Fruit fly (Drosophila melanogaster) whole organism, embryonic: ENCODE data around the gene alpha-PheRS.
A peak's percentile ranks its signal among the peaks of the same experiment; 100 is the strongest.

Source experiments
- Bgb ChIP-seq: fragments of 200-800 bp; sonication (Bioruptor generic); IDR thresholded peaks from 2 replicates; pipeline ENCODE4 v1.3.6; 2022; ENCODE audit warnings: missing biosample characterization, missing genetic modification characterization; ENCODE audit not compliant: partially characterized antibody
- CG10366 ChIP-seq: fragments of 200-800 bp; sonication (Bioruptor generic); IDR thresholded peaks from 2 replicates; pipeline ENCODE4 v1.3.6; 2022; ENCODE audit warnings: missing biosample characterization, missing genetic modification characterization
- CG11085 ChIP-seq: fragments of 200-800 bp; sonication (Bioruptor generic); IDR thresholded peaks from 2 replicates; pipeline ENCODE4 v1.3.6; 2022; ENCODE audit warnings: missing biosample characterization, missing genetic modification characterization
- CG12071 ChIP-seq: fragments of 200-800 bp; sonication (Bioruptor generic); optimal IDR thresholded peaks from 3 replicates; lab custom pipeline; 2018; ENCODE audit warnings: missing biosample characterization, mild to moderate bottlenecking, missing genetic modification characterization
- CG12391 ChIP-seq: fragments of 200-800 bp; sonication (Bioruptor generic); optimal IDR thresholded peaks from 3 replicates; lab custom pipeline; 2018; ENCODE audit warnings: missing biosample characterization, mild to moderate bottlenecking, missing genetic modification characterization, moderate library complexity
- CG13123 ChIP-seq: fragments of 200-800 bp; sonication (Bioruptor generic); optimal IDR thresholded peaks from 2 replicates; lab custom pipeline; 2016; ENCODE audit warnings: missing biosample characterization, missing genetic modification characterization
- CG13287 ChIP-seq: fragments of 200-800 bp; sonication (Bioruptor generic); IDR thresholded peaks from 2 replicates; pipeline ENCODE4 v1.3.6; 2022; ENCODE audit warnings: missing biosample characterization, missing genetic modification characterization; ENCODE audit not compliant: partially characterized antibody
- CG14014 ChIP-seq: fragments of 200-800 bp; sonication (Bioruptor generic); IDR thresholded peaks from 2 replicates; pipeline ENCODE4 v1.3.6; 2022; ENCODE audit warnings: missing biosample characterization, missing genetic modification characterization
- CG14710 ChIP-seq: fragments of 200-800 bp; sonication (Bioruptor generic); optimal IDR thresholded peaks from 3 replicates; lab custom pipeline; 2019; ENCODE audit warnings: missing biosample characterization, mild to moderate bottlenecking, missing genetic modification characterization, moderate library complexity
- CG16813 ChIP-seq: fragments of 200-800 bp; sonication (Bioruptor generic); IDR thresholded peaks from 3 replicates; pipeline ENCODE4 v1.3.6; 2022; ENCODE audit warnings: missing biosample characterization, missing genetic modification characterization; ENCODE audit not compliant: partially characterized antibody
- CG17829 ChIP-seq: fragments of 200-800 bp; optimal IDR thresholded peaks from 2 replicates; lab custom pipeline; 2019; ENCODE audit warnings: missing biosample characterization, mild to moderate bottlenecking, missing genetic modification characterization, moderate library complexity
- CG2116 ChIP-seq: fragments of 200-800 bp; sonication (Bioruptor generic); optimal IDR thresholded peaks from 3 replicates; lab custom pipeline; 2018; ENCODE audit warnings: missing biosample characterization, mild to moderate bottlenecking, missing genetic modification characterization
- CG2712 ChIP-seq: fragments of 200-800 bp; optimal IDR thresholded peaks from 3 replicates; lab custom pipeline; 2019; ENCODE audit warnings: missing biosample characterization, mild to moderate bottlenecking, missing genetic modification characterization, moderate library complexity
- CG30020 ChIP-seq: fragments of 200-800 bp; optimal IDR thresholded peaks from 2 replicates; lab custom pipeline; 2019; ENCODE audit warnings: missing biosample characterization, mild to moderate bottlenecking, missing genetic modification characterization, moderate library complexity
- CG30403 ChIP-seq: fragments of 200-800 bp; sonication (Bioruptor generic); optimal IDR thresholded peaks from 3 replicates; lab custom pipeline; 2016; ENCODE audit warnings: missing biosample characterization, missing genetic modification characterization
- CG31365 ChIP-seq: fragments of 200-800 bp; sonication (Bioruptor generic); optimal IDR thresholded peaks from 2 replicates; lab custom pipeline; 2018; ENCODE audit warnings: missing biosample characterization, mild to moderate bottlenecking, missing genetic modification characterization
- CG34376 ChIP-seq: fragments of 200-800 bp; sonication (Bioruptor generic); optimal IDR thresholded peaks from 2 replicates; lab custom pipeline; 2018; ENCODE audit warnings: missing biosample characterization, mild to moderate bottlenecking, missing genetic modification characterization
- CG3847 ChIP-seq: fragments of 200-800 bp; sonication (Bioruptor generic); IDR thresholded peaks from 2 replicates; pipeline ENCODE4 v1.3.6; 2022; ENCODE audit warnings: missing biosample characterization, missing genetic modification characterization
- CG7556 ChIP-seq: fragments of 200-800 bp; sonication (Bioruptor generic); optimal IDR thresholded peaks from 2 replicates; lab custom pipeline; 2017; ENCODE audit warnings: missing biosample characterization, mild to moderate bottlenecking, missing genetic modification characterization
- CG9797 ChIP-seq: fragments of 200-800 bp; sonication (Bioruptor generic); optimal IDR thresholded peaks from 3 replicates; lab custom pipeline; 2018; ENCODE audit warnings: missing biosample characterization, mild to moderate bottlenecking, missing genetic modification characterization
- CG9932 ChIP-seq: fragments of 200-800 bp; sonication (Bioruptor generic); IDR thresholded peaks from 2 replicates; pipeline ENCODE4 v1.3.6; 2022; ENCODE audit warnings: missing biosample characterization, missing genetic modification characterization
- Dek ChIP-seq: fragments of 200-800 bp; sonication (Bioruptor generic); optimal IDR thresholded peaks from 3 replicates; lab custom pipeline; 2019; ENCODE audit warnings: missing biosample characterization, mild to moderate bottlenecking, missing genetic modification characterization, moderate library complexity
- E2f2 ChIP-seq: fragments of 200-800 bp; sonication (Bioruptor generic); IDR thresholded peaks from 2 replicates; pipeline ENCODE4 v1.3.6; 2022; ENCODE audit warnings: missing biosample characterization, missing genetic modification characterization
- Eip74EF ChIP-seq, 2 experiments: fragments of 200-800 bp in 1 of 2; fragments of >200 bp in 1 of 2; sonication (Bioruptor generic) in 1 of 2; optimal IDR thresholded peaks; 2 replicates each; lab custom pipeline; 2017 to 2019; ENCODE audit warnings: missing biosample characterization in 2 of 2, missing genetic modification characterization in 2 of 2, mild to moderate bottlenecking in 1 of 2, moderate library complexity in 1 of 2
- Hr51 ChIP-seq, 2 experiments: fragments of 200-800 bp; sonication (Bioruptor generic); optimal IDR thresholded peaks; 2 replicates in 1 of 2; 3 replicates in 1 of 2; lab custom pipeline; 2016 to 2018; ENCODE audit warnings: missing biosample characterization in 2 of 2, missing genetic modification characterization in 2 of 2, mild to moderate bottlenecking in 1 of 2, moderate library complexity in 1 of 2
- MTF-1 ChIP-seq: fragments of 200-800 bp; sonication (Bioruptor generic); optimal IDR thresholded peaks from 2 replicates; lab custom pipeline; 2018; ENCODE audit warnings: missing biosample characterization, mild to moderate bottlenecking, missing genetic modification characterization, borderline replicate concordance
- Max ChIP-seq: fragments of 200-800 bp; sonication (Bioruptor generic); optimal IDR thresholded peaks from 2 replicates; lab custom pipeline; 2016; ENCODE audit warnings: missing biosample characterization, mild to moderate bottlenecking, missing genetic modification characterization
- Nf-YC ChIP-seq: fragments of 200-800 bp; optimal IDR thresholded peaks from 3 replicates; lab custom pipeline; 2019; ENCODE audit warnings: missing biosample characterization, mild to moderate bottlenecking, missing genetic modification characterization, moderate library complexity
- Xbp1 ChIP-seq: fragments of 200-800 bp; sonication (Bioruptor generic); optimal IDR thresholded peaks from 3 replicates; lab custom pipeline; 2016; ENCODE audit warnings: missing biosample characterization, mild to moderate bottlenecking, missing genetic modification characterization
- YL-1 ChIP-seq: fragments of 200-800 bp; sonication (Bioruptor generic); optimal IDR thresholded peaks from 3 replicates; lab custom pipeline; 2017; ENCODE audit warnings: missing biosample characterization, mild to moderate bottlenecking, missing genetic modification characterization
- cas ChIP-seq: fragments of 200-800 bp; sonication (Bioruptor generic); IDR thresholded peaks from 2 replicates; pipeline ENCODE4 v1.3.6; 2022; ENCODE audit warnings: missing biosample characterization, missing genetic modification characterization
- insv ChIP-seq, 2 experiments: fragments of 200-800 bp; sonication (Bioruptor generic); optimal IDR thresholded peaks; 3 replicates each; lab custom pipeline; 2016 to 2018; ENCODE audit warnings: missing biosample characterization in 2 of 2, missing genetic modification characterization in 2 of 2
- lab ChIP-seq: fragments of 200-800 bp; sonication (Bioruptor generic); optimal IDR thresholded peaks from 3 replicates; lab custom pipeline; 2017; ENCODE audit warnings: missing biosample characterization, missing genetic modification characterization, mild to moderate bottlenecking, moderate library complexity, missing genetic modification reagents
- phol ChIP-seq: fragments of 200-800 bp; sonication (Bioruptor generic); optimal IDR thresholded peaks from 3 replicates; lab custom pipeline; 2018; ENCODE audit warnings: missing biosample characterization, mild to moderate bottlenecking, missing genetic modification characterization, moderate library complexity
- pros ChIP-seq: fragments of 200-800 bp; sonication (Bioruptor generic); optimal IDR thresholded peaks from 3 replicates; lab custom pipeline; 2019; ENCODE audit warnings: missing biosample characterization, mild to moderate bottlenecking, missing genetic modification characterization, moderate library complexity
- pzg ChIP-seq: fragments of 200-800 bp; sonication (Bioruptor generic); optimal IDR thresholded peaks from 3 replicates; lab custom pipeline; 2018; ENCODE audit warnings: missing biosample characterization, mild to moderate bottlenecking, missing genetic modification characterization, moderate library complexity
- row ChIP-seq: fragments of 200-800 bp; sonication (Bioruptor generic); IDR thresholded peaks from 3 replicates; pipeline ENCODE4 v1.3.6; 2022; ENCODE audit warnings: missing biosample characterization, missing genetic modification characterization
- sens ChIP-seq: fragments of 200-800 bp; sonication (Bioruptor generic); peaks from one replicate; lab custom pipeline; 2016; ENCODE audit warnings: missing biosample characterization, missing genetic modification characterization
- stc ChIP-seq: fragments of 200-800 bp; sonication (Bioruptor generic); IDR thresholded peaks from 2 replicates; pipeline ENCODE4 v1.3.6; 2022; ENCODE audit warnings: missing biosample characterization, missing genetic modification characterization
- trem ChIP-seq: fragments of 200-800 bp; optimal IDR thresholded peaks from 3 replicates; lab custom pipeline; 2019; ENCODE audit warnings: missing biosample characterization, mild to moderate bottlenecking, missing genetic modification characterization, moderate library complexity

The alpha-PheRS gene

dm6 chrX:8145501-8146157 lies at the start of gene alpha-PheRS, which contains the start of gene CG2129 (continued):
- TF ChIP-seq lab (GFP tag; lab: Kevin White, UChicago) (no peak), CG11085 (no peak), CG13287 (GFP tag; lab: Robert Waterston, UW) (peak; percentile 53; the same call in 1 of the 2 replicates), CG12391 (tag; lab: Kevin White, UChicago) (peak; percentile 62), CG31365 (tag; lab: Kevin White, UChicago) (no peak), CG30020 (tag; lab: Kevin White, UChicago) (peak; percentile 15), CG34376 (GFP tag; lab: Kevin White, UChicago) (peak; percentile 52), YL-1 (GFP tag; lab: Kevin White, UChicago) (peak; percentile 64), CG3847 (GFP tag; lab: Robert Waterston, UW) (0 out of 2 replicates have a peak, but pooled peaks have one; percentile 12), cas (GFP tag; lab: Robert Waterston, UW) (no peak), CG30403 (peak; percentile 36), CG14710 (tag; lab: Kevin White, UChicago) (peak; percentile 55), trem (tag; lab: Kevin White, UChicago) (peak; percentile 55), CG2712 (tag; lab: Kevin White, UChicago) (peak; percentile 57), pzg (peak; percentile 40), Nf-YC (tag; lab: Kevin White, UChicago) (peak; percentile 48), Dek (peak; percentile 3), CG7556 (peak; percentile 32), Bgb (GFP tag; lab: Robert Waterston, UW) (0 out of 2 replicates have a peak, but pooled peaks have one; percentile 18), E2f2 (GFP tag; lab: Robert Waterston, UW) (peak; percentile 24; the same call in 1 of the 2 replicates), stc (GFP tag; lab: Robert Waterston, UW) (no peak), insv (GFP tag; optimal IDR thresholded peaks at IDR 0.05; lab: Kevin White, UChicago) (peak in 1 of 2 experiments; percentile 87), CG14014 (0 out of 2 replicates have a peak, but pooled peaks have one; percentile 18), CG16813 (GFP tag; lab: Robert Waterston, UW) (0 out of 3 replicates have a peak, but pooled peaks have one; percentile 33), CG9797 (GFP tag; lab: Kevin White, UChicago) (peak; percentile 17), row (peak; percentile 79), pros (GFP tag; lab: Kevin White, UChicago) (no peak), CG13123 (GFP tag; lab: Kevin White, UChicago) (no peak), Max (GFP tag; lab: Kevin White, UChicago) (peak; percentile 37), MTF-1 (no peak), CG10366 (0 out of 2 replicates have a peak, but pooled peaks have one; percentile 27), Hr51 (GFP tag; optimal IDR thresholded peaks at IDR 0.05; lab: Kevin White, UChicago) (no peak), sens (peak; percentile 77), CG2116 (GFP tag; lab: Kevin White, UChicago) (peak; percentile 60), CG12071 (no peak), phol (tag; lab: Kevin White, UChicago) (peak; percentile 53), Xbp1 (GFP tag; lab: Kevin White, UChicago) (peak; percentile 18), CG17829 (peak; percentile 29), Eip74EF (GFP tag; optimal IDR thresholded peaks at IDR 0.05; lab: Kevin White, UChicago) (peak in 1 of 2 experiments; percentile 15), CG9932 (GFP tag; lab: Robert Waterston, UW) (peak; percentile 44; the same call in 1 of the 2 replicates)
